Fruit fly (Drosophila melanogaster): ENCODE data around the gene CG12104.

Gene CG12104

dm6 chr3L:1587140-1587849 is 15.2 kb downstream of the CG12104 start (continued):
- TF ChIP-seq sqz (GFP tag; optimal IDR thresholded peaks at IDR 0.05) = peak; percentile 38
- TF ChIP-seq stc (GFP tag; IDR thresholded peaks at IDR 0.05) = peak; percentile 80
- TF ChIP-seq CG6272 (GFP tag; IDR thresholded peaks at IDR 0.05) = peak; percentile 85
- peak; percentile 76 for TF ChIP-seq pum (GFP tag; optimal IDR thresholded peaks at IDR 0.05)
- no peak for TF ChIP-seq HmgD (GFP tag; optimal IDR thresholded peaks at IDR 0.05)
- TF ChIP-seq Usf (GFP tag; optimal IDR thresholded peaks at IDR 0.05) = peak; percentile 44
- TF ChIP-seq Meics (GFP tag; optimal IDR thresholded peaks at IDR 0.05) = peak; percentile 83
- peak; percentile 76 for TF ChIP-seq nom (GFP tag; optimal IDR thresholded peaks at IDR 0.05)
- no peak for TF ChIP-seq lov (optimal IDR thresholded peaks at IDR 0.05)
- TF ChIP-seq lov (GFP tag; IDR thresholded peaks at IDR 0.05) = peak; percentile 78; the same call in 2 of the 3 replicates
- peak; percentile 57 for TF ChIP-seq CG6654 (GFP tag; optimal IDR thresholded peaks at IDR 0.05)
- peak; percentile 82 for TF ChIP-seq toy (GFP tag; IDR thresholded peaks at IDR 0.05)
- peak; percentile 83 for TF ChIP-seq her (GFP tag; optimal IDR thresholded peaks at IDR 0.05)
- peak; percentile 73 for TF ChIP-seq phol (tag; optimal IDR thresholded peaks at IDR 0.05)
- TF ChIP-seq pita (GFP tag; optimal IDR thresholded peaks at IDR 0.05) = no peak
- peak; percentile 74 for TF ChIP-seq CHES-1-like (GFP tag; optimal IDR thresholded peaks at IDR 0.05)
- peak; percentile 45 for TF ChIP-seq NC2β (GFP tag; optimal IDR thresholded peaks at IDR 0.05)
- peak; percentile 88 for TF ChIP-seq CG7372 (GFP tag; IDR thresholded peaks at IDR 0.05)
- peak; percentile 77 for TF ChIP-seq eyg (GFP tag; optimal IDR thresholded peaks at IDR 0.05)
- TF ChIP-seq Nf-YC (tag; optimal IDR thresholded peaks at IDR 0.05) = peak; percentile 68
- TF ChIP-seq CG6791 (GFP tag; IDR thresholded peaks at IDR 0.05; ENCODE audit: partially characterized antibody) = no peak
- TF ChIP-seq CG14441 (GFP tag; IDR thresholded peaks at IDR 0.05) = peak; percentile 92
- TF ChIP-seq CG1603 (tag; optimal IDR thresholded peaks at IDR 0.05) = peak; percentile 86
- TF ChIP-seq CG6765 (GFP tag; optimal IDR thresholded peaks at IDR 0.05) = peak; percentile 76
- 0 out of 2 replicates have a peak, but pooled peaks have one; percentile 37 for TF ChIP-seq dimm (GFP tag; IDR thresholded peaks at IDR 0.05)
- peak; percentile 79 for TF ChIP-seq Six4 (GFP tag; optimal IDR thresholded peaks at IDR 0.05)
- peak; percentile 59 for TF ChIP-seq CG8281 (tag; optimal IDR thresholded peaks at IDR 0.05)
- TF ChIP-seq CG31224 (GFP tag; IDR thresholded peaks at IDR 0.05) = peak; percentile 81
- TF ChIP-seq Mrtf (GFP tag; IDR thresholded peaks at IDR 0.05) = peak; percentile 92
- TF ChIP-seq eve (GFP tag; optimal IDR thresholded peaks at IDR 0.05) = no peak
- TF ChIP-seq Optix (GFP tag; IDR thresholded peaks at IDR 0.05) = peak; percentile 78; the same call in 2 of the 3 replicates
- peak; percentile 91 for TF ChIP-seq gro (GFP tag; optimal IDR thresholded peaks at IDR 0.05)
- TF ChIP-seq CG13894 (tag; optimal IDR thresholded peaks at IDR 0.05) = peak; percentile 57
- TF ChIP-seq Med (GFP tag) = peak; percentile 99
- TF ChIP-seq Sry-δ (GFP tag; optimal IDR thresholded peaks at IDR 0.05) = peak; percentile 48
- peak; percentile 71 for TF ChIP-seq en (GFP tag; optimal IDR thresholded peaks at IDR 0.05)
- TF ChIP-seq CG4730 (GFP tag; IDR thresholded peaks at IDR 0.05) = peak; percentile 83
- no peak for TF ChIP-seq ftz-f1 (GFP tag; optimal IDR thresholded peaks at IDR 0.05)
- no peak for TF ChIP-seq CG7745 (tag; optimal IDR thresholded peaks at IDR 0.05)
- TF ChIP-seq CG7271 (tag; optimal IDR thresholded peaks at IDR 0.05) = no peak
- TF ChIP-seq CG12219 (GFP tag; optimal IDR thresholded peaks at IDR 0.05) = peak; percentile 76
- TF ChIP-seq dmrt11E (tag; optimal IDR thresholded peaks at IDR 0.05) = peak; percentile 14
- TF ChIP-seq Ets97D (GFP tag; optimal IDR thresholded peaks at IDR 0.05) = peak; percentile 58
- TF ChIP-seq org-1 (GFP tag; optimal IDR thresholded peaks at IDR 0.05) = peak; percentile 60
- TF ChIP-seq peb (GFP tag; IDR thresholded peaks at IDR 0.05) = peak; percentile 65
- TF ChIP-seq vvl (GFP tag; IDR thresholded peaks at IDR 0.05) = peak; percentile 79
- TF ChIP-seq z (GFP tag; IDR thresholded peaks at IDR 0.05) = peak; percentile 72; the same call in 2 of the 3 replicates
- peak; percentile 78 for TF ChIP-seq Oaz (GFP tag; IDR thresholded peaks at IDR 0.05)
- TF ChIP-seq CG7963 (GFP tag; IDR thresholded peaks at IDR 0.05; ENCODE audit: partially characterized antibody) = no peak
- TF ChIP-seq CG12155 (GFP tag; optimal IDR thresholded peaks at IDR 0.05) = peak; percentile 77
